Fruit fly (Drosophila melanogaster) S2 (cell line): ENCODE results near the gene mthl5.

Experiments
- CG8478 ChIP-seq: fragments of >200 bp; optimal IDR thresholded peaks from 2 replicates; lab custom pipeline; 2018
- CTCF ChIP-seq, 2 experiments: fragments of >200 bp; optimal IDR thresholded peaks; 2 replicates each; lab custom pipeline; 2018

DNA sequence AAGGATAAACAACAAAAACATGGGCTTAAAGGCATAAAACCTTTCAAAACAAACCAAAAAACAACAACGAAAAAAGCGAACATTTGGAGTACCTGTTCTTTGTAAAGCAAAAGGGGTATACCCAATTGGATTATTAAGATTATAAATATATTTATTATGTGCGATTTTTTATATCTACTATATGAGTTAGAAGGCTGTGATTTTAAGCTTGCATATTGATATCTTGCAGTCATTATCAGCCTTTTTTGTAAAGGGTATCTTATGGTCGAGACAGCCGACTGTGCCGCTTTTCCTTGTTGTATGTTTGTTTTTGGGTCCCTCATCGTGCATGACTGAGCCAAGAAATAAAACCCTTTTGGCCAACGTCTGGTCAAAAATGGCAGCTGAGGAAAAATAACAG is 14.3 kb downstream of the mthl5 start:
- TF ChIP-seq CG8478 (no peak), CTCF (optimal IDR thresholded peaks at IDR 0.05; lab: Kevin White, UChicago) (no peak)
